Worm (Caenorhabditis elegans) whole organism, L2 larva: ENCODE measurements around the gene W02B12.16.

Experiments
- C34F6.9 ChIP-seq: fragments of 150-350 bp; optimal IDR thresholded peaks from 2 replicates; lab custom pipeline; 2014; ENCODE audit warnings: missing biosample characterization, missing genetic modification characterization
- F13H6.1 ChIP-seq: sonication (generic microtip); optimal IDR thresholded peaks from 2 replicates; lab custom pipeline; 2016; ENCODE audit warnings: missing genetic modification characterization, missing compliant biosample characterization
- R02D3.7 ChIP-seq: fragments of 150-350 bp; optimal IDR thresholded peaks from 2 replicates; lab custom pipeline; 2014; ENCODE audit warnings: missing biosample characterization, missing genetic modification characterization
- Y55F3AM.14 ChIP-seq: fragments of 200-800 bp; sonication (Bioruptor generic); optimal IDR thresholded peaks from 2 replicates; lab custom pipeline; 2018; ENCODE audit warnings: mild to moderate bottlenecking, missing genetic modification characterization, missing compliant biosample characterization
- ZK546.5 ChIP-seq: sonication (generic microtip); optimal IDR thresholded peaks from 2 replicates; lab custom pipeline; 2017; ENCODE audit warnings: missing biosample characterization, missing genetic modification characterization
- aly-2 ChIP-seq: fragments of 150-350 bp; optimal IDR thresholded peaks from 2 replicates; lab custom pipeline; 2014; ENCODE audit warnings: missing biosample characterization, missing genetic modification characterization
- ama-1 ChIP-seq: fragments of 150-350 bp; optimal IDR thresholded peaks from 2 replicates; lab custom pipeline; 2018; ENCODE audit warnings: inconsistent platforms
- blmp-1 ChIP-seq: sonication (generic microtip); optimal IDR thresholded peaks from 2 replicates; lab custom pipeline; 2017; ENCODE audit warnings: missing genetic modification characterization, mild to moderate bottlenecking, missing compliant biosample characterization, antibody characterized with exemption, moderate library complexity; ENCODE audit not compliant: insufficient read depth
- ceh-16 ChIP-seq: fragments of 150-350 bp; optimal IDR thresholded peaks from 2 replicates; lab custom pipeline; 2014; ENCODE audit warnings: missing biosample characterization, missing genetic modification characterization
- ceh-82 ChIP-seq: fragments of 150-350 bp; optimal IDR thresholded peaks from 2 replicates; lab custom pipeline; 2014; ENCODE audit warnings: missing biosample characterization, missing genetic modification characterization
- crh-2 ChIP-seq: sonication (generic microtip); optimal IDR thresholded peaks from 2 replicates; lab custom pipeline; 2017; ENCODE audit warnings: missing biosample characterization, missing genetic modification characterization
- dmd-4 ChIP-seq: sonication (generic microtip); optimal IDR thresholded peaks from 2 replicates; lab custom pipeline; 2017; ENCODE audit warnings: missing biosample characterization, missing genetic modification characterization
- egl-27 ChIP-seq: sonication (generic microtip); optimal IDR thresholded peaks from 3 replicates; lab custom pipeline; 2017; ENCODE audit warnings: missing biosample characterization, missing genetic modification reagents, missing genetic modification characterization
- elt-1 ChIP-seq: fragments of 150-350 bp; optimal IDR thresholded peaks from 2 replicates; lab custom pipeline; 2014; ENCODE audit warnings: missing biosample characterization, missing genetic modification characterization
- elt-3 ChIP-seq: sonication (generic microtip); optimal IDR thresholded peaks from 2 replicates; lab custom pipeline; 2017; ENCODE audit warnings: missing biosample characterization, missing genetic modification characterization
- fos-1 ChIP-seq: fragments of 150-350 bp; optimal IDR thresholded peaks from 2 replicates; lab custom pipeline; 2014; ENCODE audit warnings: missing biosample characterization, missing genetic modification characterization
- gmeb-1 ChIP-seq: fragments of 150-350 bp; optimal IDR thresholded peaks from 2 replicates; lab custom pipeline; 2014; ENCODE audit warnings: missing biosample characterization, missing genetic modification characterization
- lin-11 ChIP-seq: fragments of 150-350 bp; sonication (generic microtip); optimal IDR thresholded peaks from 2 replicates; lab custom pipeline; 2014; ENCODE audit warnings: missing biosample characterization, missing genetic modification characterization, inconsistent platforms, mixed read lengths
- lin-13 ChIP-seq: fragments of 150-350 bp; optimal IDR thresholded peaks from 2 replicates; lab custom pipeline; 2014; ENCODE audit warnings: missing biosample characterization, missing genetic modification reagents, missing genetic modification characterization
- lin-39 ChIP-seq: fragments of 150-350 bp; optimal IDR thresholded peaks from 2 replicates; lab custom pipeline; 2014; ENCODE audit warnings: missing biosample characterization, missing genetic modification reagents, missing genetic modification characterization
- lsy-2 ChIP-seq, 2 experiments: fragments of 150-350 bp in 1 of 2; sonication (generic microtip) in 1 of 2; optimal IDR thresholded peaks; 2 replicates each; lab custom pipeline; 2014 to 2017; ENCODE audit warnings: missing biosample characterization in 2 of 2, missing genetic modification characterization in 2 of 2
- mbf-1 ChIP-seq: sonication (generic microtip); optimal IDR thresholded peaks from 2 replicates; lab custom pipeline; 2017; ENCODE audit warnings: missing biosample characterization, missing genetic modification characterization
- mdl-1 ChIP-seq, 2 experiments: fragments of 150-350 bp in 1 of 2; sonication (generic microtip) in 1 of 2; optimal IDR thresholded peaks; 2 replicates each; lab custom pipeline; 2017; ENCODE audit warnings: missing biosample characterization in 2 of 2, missing genetic modification characterization in 2 of 2
- nhr-10 ChIP-seq: sonication (generic microtip); optimal IDR thresholded peaks from 2 replicates; lab custom pipeline; 2017; ENCODE audit warnings: missing biosample characterization, missing genetic modification characterization
- nhr-11 ChIP-seq: fragments of 150-350 bp; optimal IDR thresholded peaks from 2 replicates; lab custom pipeline; 2014; ENCODE audit warnings: missing biosample characterization, missing genetic modification characterization
- nhr-12 ChIP-seq: fragments of 150-350 bp; optimal IDR thresholded peaks from 2 replicates; lab custom pipeline; 2014; ENCODE audit warnings: missing biosample characterization, missing genetic modification characterization
- nhr-129 ChIP-seq: fragments of 150-350 bp; optimal IDR thresholded peaks from 2 replicates; lab custom pipeline; 2014; ENCODE audit warnings: missing biosample characterization, missing genetic modification characterization
- nhr-21 ChIP-seq: fragments of 150-350 bp; optimal IDR thresholded peaks from 2 replicates; lab custom pipeline; 2014; ENCODE audit warnings: missing biosample characterization, missing genetic modification characterization
- nhr-237 ChIP-seq: fragments of 150-350 bp; optimal IDR thresholded peaks from 2 replicates; lab custom pipeline; 2014; ENCODE audit warnings: missing biosample characterization, missing genetic modification characterization
- nhr-25 ChIP-seq: fragments of 150-350 bp; sonication (generic microtip); optimal IDR thresholded peaks from 3 replicates; lab custom pipeline; 2014; ENCODE audit warnings: missing biosample characterization, missing genetic modification characterization
- nhr-6 ChIP-seq: fragments of 150-350 bp; optimal IDR thresholded peaks from 2 replicates; lab custom pipeline; 2014; ENCODE audit warnings: missing biosample characterization, missing genetic modification characterization
- nhr-77 ChIP-seq: fragments of 150-350 bp; optimal IDR thresholded peaks from 2 replicates; lab custom pipeline; 2014; ENCODE audit warnings: missing biosample characterization, missing genetic modification characterization
- peb-1 ChIP-seq: fragments of 150-350 bp; optimal IDR thresholded peaks from 2 replicates; lab custom pipeline; 2014; ENCODE audit warnings: missing biosample characterization, missing genetic modification characterization
- sem-4 ChIP-seq: fragments of 150-350 bp; optimal IDR thresholded peaks from 2 replicates; lab custom pipeline; 2014; ENCODE audit warnings: missing biosample characterization, missing genetic modification reagents, missing genetic modification characterization
- skn-1 ChIP-seq: sonication (generic microtip); optimal IDR thresholded peaks from 2 replicates; lab custom pipeline; 2017; ENCODE audit warnings: missing biosample characterization, missing genetic modification characterization
- sma-3 ChIP-seq: sonication (generic microtip); optimal IDR thresholded peaks from 2 replicates; lab custom pipeline; 2016; ENCODE audit warnings: missing genetic modification reagents, missing genetic modification characterization, missing compliant biosample characterization
- sma-9 ChIP-seq, 2 experiments: fragments of 150-350 bp in 1 of 2; sonication (generic microtip) in 1 of 2; optimal IDR thresholded peaks; 2 replicates each; lab custom pipeline; 2014 to 2016; ENCODE audit warnings: missing genetic modification characterization in 2 of 2, mild to moderate bottlenecking in 1 of 2, missing biosample characterization in 1 of 2, missing compliant biosample characterization in 1 of 2, missing genetic modification reagents in 1 of 2, moderate library complexity in 1 of 2
- snpc-4 ChIP-seq: fragments of 150-350 bp; optimal IDR thresholded peaks from 2 replicates; lab custom pipeline; 2014; ENCODE audit warnings: missing biosample characterization, missing genetic modification characterization
- unc-39 ChIP-seq: fragments of 150-350 bp; optimal IDR thresholded peaks from 2 replicates; lab custom pipeline; 2014; ENCODE audit warnings: missing biosample characterization, missing genetic modification characterization
- unc-55 ChIP-seq: fragments of 150-350 bp; sonication (generic microtip); optimal IDR thresholded peaks from 3 replicates; lab custom pipeline; 2014; ENCODE audit warnings: missing biosample characterization, missing genetic modification reagents, missing genetic modification characterization
- unc-62 ChIP-seq: fragments of 150-350 bp; optimal IDR thresholded peaks from 2 replicates; lab custom pipeline; 2014; ENCODE audit warnings: missing biosample characterization, missing genetic modification reagents, missing genetic modification characterization
- zag-1 ChIP-seq: fragments of 150-350 bp; optimal IDR thresholded peaks from 2 replicates; lab custom pipeline; 2014; ENCODE audit warnings: missing biosample characterization, missing genetic modification characterization
- ztf-1 ChIP-seq: fragments of 200-800 bp; sonication (Bioruptor generic); conservative IDR thresholded peaks from 2 replicates; pipeline ENCODE4 v1.3.6; 2022; ENCODE audit warnings: missing genetic modification characterization, missing compliant biosample characterization
- ztf-11 ChIP-seq: sonication (generic microtip); optimal IDR thresholded peaks from 2 replicates; lab custom pipeline; 2017; ENCODE audit warnings: missing biosample characterization, missing genetic modification characterization
- ztf-4 ChIP-seq: fragments of 150-350 bp; optimal IDR thresholded peaks from 2 replicates; lab custom pipeline; 2014; ENCODE audit warnings: missing biosample characterization, missing genetic modification characterization

The W02B12.16 gene

ce11 chrII:11495806-11496205, 19.5 kb upstream of the W02B12.16 start:
- TF ChIP-seq sma-9 (GFP tag; optimal IDR thresholded peaks at IDR 0.05; lab: Kevin White, UChicago) = no peak
- no peak for TF ChIP-seq sma-9 (tag; optimal IDR thresholded peaks at IDR 0.05; lab: Kevin White, UChicago)
- TF ChIP-seq ceh-16 (tag; lab: Kevin White, UChicago) = no peak
- TF ChIP-seq ztf-11 (tag; lab: Kevin White, UChicago) = no peak
- no peak for TF ChIP-seq R02D3.7 (tag; lab: Kevin White, UChicago)
- no peak for TF ChIP-seq lin-13 (GFP tag; lab: Kevin White, UChicago)
- no peak for TF ChIP-seq F13H6.1
- no peak for TF ChIP-seq C34F6.9 (tag; lab: Kevin White, UChicago)

- no peak for TF ChIP-seq crh-2
- no peak for TF ChIP-seq blmp-1 (tag; lab: Kevin White, UChicago)
- no peak for TF ChIP-seq sem-4 (tag; lab: Kevin White, UChicago)
- TF ChIP-seq nhr-25 (tag; lab: Kevin White, UChicago) = no peak
- TF ChIP-seq Y55F3AM.14 (GFP tag; lab: Kevin White, UChicago) = no peak
- no peak for TF ChIP-seq skn-1 (tag; lab: Kevin White, UChicago)
- TF ChIP-seq snpc-4 (tag; lab: Kevin White, UChicago) = no peak
- TF ChIP-seq nhr-11 (tag; lab: Kevin White, UChicago) = no peak
- no peak for TF ChIP-seq lin-11 (tag; lab: Kevin White, UChicago)
- TF ChIP-seq nhr-77 (tag; lab: Kevin White, UChicago) = no peak
- no peak for TF ChIP-seq sma-3 (GFP tag; lab: Kevin White, UChicago)
- no peak for TF ChIP-seq nhr-6 (tag; lab: Kevin White, UChicago)
- TF ChIP-seq mdl-1 (tag; optimal IDR thresholded peaks at IDR 0.05; lab: Kevin White, UChicago) = no peak
- TF ChIP-seq unc-39 (tag; lab: Kevin White, UChicago) = no peak
- no peak for TF ChIP-seq elt-1
- TF ChIP-seq C34F6.9 (tag; lab: Kevin White, UChicago) = peak; percentile 66
- TF ChIP-seq unc-55 (GFP tag; lab: Kevin White, UChicago) = no peak
- TF ChIP-seq R02D3.7 (tag; lab: Kevin White, UChicago) = no peak
- TF ChIP-seq ztf-11 (tag; lab: Kevin White, UChicago) = no peak
- TF ChIP-seq nhr-12 = no peak
- TF ChIP-seq aly-2 (tag; lab: Kevin White, UChicago) = no peak
- no peak for TF ChIP-seq zag-1 (tag; lab: Kevin White, UChicago)
- TF ChIP-seq nhr-129 (tag; lab: Kevin White, UChicago) = peak; percentile 42
- TF ChIP-seq nhr-10 (tag; lab: Kevin White, UChicago) = no peak
- no peak for TF ChIP-seq ceh-82 (tag; lab: Kevin White, UChicago)
- TF ChIP-seq ZK546.5 (tag; lab: Kevin White, UChicago) = no peak
- peak; percentile 46 to 95 for TF ChIP-seq lsy-2 (tag; optimal IDR thresholded peaks at IDR 0.05; lab: Kevin White, UChicago)
- TF ChIP-seq gmeb-1 = peak; percentile 16
- TF ChIP-seq peb-1 (tag; lab: Kevin White, UChicago) = no peak
- no peak for TF ChIP-seq F13H6.1
- no peak for TF ChIP-seq ztf-4
- TF ChIP-seq nhr-237 (tag; lab: Kevin White, UChicago) = no peak
- no peak for TF ChIP-seq unc-62 (GFP tag; lab: Kevin White, UChicago)
- no peak for TF ChIP-seq elt-3 (tag; lab: Kevin White, UChicago)
- no peak for TF ChIP-seq mbf-1 (tag; lab: Kevin White, UChicago)
- TF ChIP-seq lin-39 (tag; lab: Kevin White, UChicago) = no peak
- TF ChIP-seq ceh-16 (tag; lab: Kevin White, UChicago) = no peak
- TF ChIP-seq fos-1 (tag; lab: Kevin White, UChicago) = no peak
- peak; percentile 9 for TF ChIP-seq ama-1 (lab: Kevin White, UChicago)
Measured at ce11 chrII:11495307-11495706, 19.0 kb upstream of the W02B12.16 start, which contains the start of the genes ooc-3 and B0334.4. Gene ooc-3 (minus strand): TSS chrII:11495321. Gene B0334.4 (plus strand): TSS chrII:11495692.

ce11 chrII:11492843-11493242, 16.5 kb upstream of the W02B12.16 start, which contains the start of gene hacl-1:
Gene hacl-1 (minus strand): TSS chrII:11492963.
- peak; percentile 63 for TF ChIP-seq crh-2
- TF ChIP-seq nhr-77 (tag; lab: Kevin White, UChicago) = no peak
- TF ChIP-seq unc-62 (GFP tag; lab: Kevin White, UChicago) = no peak
- no peak for TF ChIP-seq egl-27 (tag; lab: Kevin White, UChicago)
- TF ChIP-seq ztf-4 = peak; percentile 7
- TF ChIP-seq unc-39 (tag; lab: Kevin White, UChicago) = no peak
- TF ChIP-seq mbf-1 (tag; lab: Kevin White, UChicago) = no peak
- TF ChIP-seq fos-1 (tag; lab: Kevin White, UChicago) = peak; percentile 35
- TF ChIP-seq lin-13 (GFP tag; lab: Kevin White, UChicago) = no peak
- TF ChIP-seq unc-55 (GFP tag; lab: Kevin White, UChicago) = no peak
- TF ChIP-seq C34F6.9 (tag; lab: Kevin White, UChicago) = peak; percentile 19
- no peak for TF ChIP-seq skn-1 (tag; lab: Kevin White, UChicago)
- no peak for TF ChIP-seq peb-1 (tag; lab: Kevin White, UChicago)
- TF ChIP-seq mdl-1 (tag; optimal IDR thresholded peaks at IDR 0.05; lab: Kevin White, UChicago) = no peak
- TF ChIP-seq nhr-129 (tag; lab: Kevin White, UChicago) = no peak
- TF ChIP-seq ceh-16 (tag; lab: Kevin White, UChicago) = no peak
- no peak for TF ChIP-seq ama-1 (lab: Kevin White, UChicago)
- TF ChIP-seq zag-1 (tag; lab: Kevin White, UChicago) = no peak
- no peak for TF ChIP-seq gmeb-1
- no peak for TF ChIP-seq lin-11 (tag; lab: Kevin White, UChicago)
- TF ChIP-seq nhr-21 (tag; lab: Kevin White, UChicago) = peak; percentile 68
- TF ChIP-seq nhr-6 (tag; lab: Kevin White, UChicago) = no peak
- TF ChIP-seq dmd-4 = no peak
- no peak for TF ChIP-seq elt-3 (tag; lab: Kevin White, UChicago)
- no peak for TF ChIP-seq elt-1
- no peak for TF ChIP-seq nhr-11 (tag; lab: Kevin White, UChicago)
- TF ChIP-seq nhr-25 (tag; lab: Kevin White, UChicago) = peak; percentile 71
- TF ChIP-seq F13H6.1 = no peak
- TF ChIP-seq R02D3.7 (tag; lab: Kevin White, UChicago) = no peak
- no peak for TF ChIP-seq ztf-1 (GFP tag; lab: Robert Waterston, UW)
- no peak for TF ChIP-seq aly-2 (tag; lab: Kevin White, UChicago)
- TF ChIP-seq nhr-12 = no peak
